Fruit fly (Drosophila melanogaster) Kc167 (cell line): ENCODE results near the gene gammaCOP.

Experiments
- Sin3A ChIP-seq: fragments of >200 bp; optimal IDR thresholded peaks from 2 replicates; lab custom pipeline; 2018; ENCODE audit warnings: missing external identifiers
- h ChIP-seq: fragments of >200 bp; optimal IDR thresholded peaks from 3 replicates; lab custom pipeline; 2018; ENCODE audit warnings: missing external identifiers
- insv ChIP-seq: fragments of >200 bp; optimal IDR thresholded peaks from 3 replicates; lab custom pipeline; 2018; ENCODE audit warnings: missing external identifiers
- psq ChIP-seq: fragments of >200 bp; optimal IDR thresholded peaks from 2 replicates; lab custom pipeline; 2017; ENCODE audit warnings: missing external identifiers

DNA sequence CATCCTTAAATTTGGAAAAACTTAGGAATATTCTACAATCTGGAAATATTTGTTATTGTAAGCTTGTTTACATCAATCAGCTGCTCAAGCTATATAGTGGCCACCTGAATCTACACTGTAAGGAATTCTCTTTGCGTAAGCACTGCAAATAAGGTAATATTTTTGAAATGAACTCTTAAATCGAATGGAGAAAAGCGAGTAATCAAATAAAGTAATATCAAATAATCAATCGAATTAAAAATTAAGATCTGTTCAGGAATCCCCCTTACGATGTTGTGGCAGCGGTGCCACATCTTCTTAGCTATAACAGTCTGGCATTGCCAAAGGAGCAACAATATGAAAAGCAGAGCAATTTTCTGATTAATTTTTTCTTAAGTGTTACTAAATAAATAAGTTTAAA lies 44.1 kb downstream of the gammaCOP start, which contains the start of the genes Mnat9 and CG1792:
- no peak for TF ChIP-seq h (lab: Kevin White, UChicago)
- TF ChIP-seq psq (lab: Kevin White, UChicago) = no peak
- no peak for TF ChIP-seq Sin3A
- TF ChIP-seq insv = no peak
